Worm (Caenorhabditis elegans) whole organism, L4 larva: ENCODE data around the gene lgc-57.

Experiments
- F26F4.8 ChIP-seq: fragments of 200-800 bp; sonication (Bioruptor generic); conservative IDR thresholded peaks from 2 replicates; pipeline ENCODE4 v1.3.6; 2022; ENCODE audit warnings: missing genetic modification characterization, missing compliant biosample characterization
- F37D6.2 ChIP-seq: sonication (generic microtip); optimal IDR thresholded peaks from 2 replicates; lab custom pipeline; 2016; ENCODE audit warnings: mild to moderate bottlenecking, missing genetic modification characterization, missing compliant biosample characterization
- T20F7.1 ChIP-seq: fragments of 200-800 bp; sonication (Bioruptor generic); optimal IDR thresholded peaks from 2 replicates; lab custom pipeline; 2018; ENCODE audit warnings: mild to moderate bottlenecking, missing genetic modification characterization, missing compliant biosample characterization
- Y48G9A.11 ChIP-seq: fragments of 200-800 bp; sonication (Bioruptor generic); IDR thresholded peaks from 2 replicates; pipeline ENCODE4 v1.3.6; 2022; ENCODE audit warnings: missing genetic modification reagents, missing genetic modification characterization, missing compliant biosample characterization
- Y5F2A.4 ChIP-seq: fragments of 200-800 bp; sonication (Bioruptor generic); optimal IDR thresholded peaks from 2 replicates; lab custom pipeline; 2018; ENCODE audit warnings: mild to moderate bottlenecking, missing genetic modification characterization, missing compliant biosample characterization
- ZK546.5 ChIP-seq, 2 experiments: sonication (generic microtip); optimal IDR thresholded peaks; 2 replicates each; lab custom pipeline; 2017; ENCODE audit warnings: missing biosample characterization in 2 of 2, missing genetic modification characterization in 2 of 2
- aha-1 ChIP-seq: fragments of 150-350 bp; peaks from one replicate; lab custom pipeline; 2014; ENCODE audit warnings: missing biosample characterization, missing genetic modification characterization
- ama-1 ChIP-seq: fragments of 150-350 bp; optimal IDR thresholded peaks from 2 replicates; lab custom pipeline; 2014; ENCODE audit warnings: inconsistent platforms, mixed read lengths
- ceh-20 ChIP-seq: fragments of 200-800 bp; sonication (Bioruptor generic); IDR thresholded peaks from 2 replicates; pipeline ENCODE4 v1.3.6; 2022; ENCODE audit warnings: missing genetic modification reagents, missing genetic modification characterization, missing compliant biosample characterization
- ces-1 ChIP-seq: fragments of 150-350 bp; sonication (generic microtip); optimal IDR thresholded peaks from 4 replicates; lab custom pipeline; 2014; ENCODE audit warnings: missing biosample characterization, missing genetic modification reagents, missing genetic modification characterization
- dmd-6 ChIP-seq: fragments of 200-800 bp; sonication (Bioruptor generic); IDR thresholded peaks from 2 replicates; pipeline ENCODE4 v1.3.6; 2022; ENCODE audit warnings: missing genetic modification reagents, missing genetic modification characterization, missing compliant biosample characterization
- dmd-9 ChIP-seq: fragments of 200-800 bp; sonication (Bioruptor generic); IDR thresholded peaks from 2 replicates; pipeline ENCODE4 v1.3.6; 2022; ENCODE audit warnings: missing genetic modification reagents, missing genetic modification characterization, missing compliant biosample characterization
- egl-27 ChIP-seq: sonication (generic microtip); optimal IDR thresholded peaks from 3 replicates; lab custom pipeline; 2017; ENCODE audit warnings: missing biosample characterization, missing genetic modification reagents, missing genetic modification characterization
- fkh-10 ChIP-seq: fragments of 150-350 bp; optimal IDR thresholded peaks from 2 replicates; lab custom pipeline; 2014; ENCODE audit warnings: missing biosample characterization, missing genetic modification reagents, missing genetic modification characterization
- hif-1 ChIP-seq, 2 experiments: sonication (generic microtip); optimal IDR thresholded peaks; 2 replicates each; lab custom pipeline; 2016 to 2017; ENCODE audit warnings: missing compliant biosample characterization in 2 of 2, missing genetic modification characterization in 2 of 2, missing genetic modification reagents in 2 of 2, missing genotype in 2 of 2, mild to moderate bottlenecking in 1 of 2
- hlh-30 ChIP-seq: sonication (generic microtip); optimal IDR thresholded peaks from 2 replicates; lab custom pipeline; 2017; ENCODE audit warnings: antibody characterized with exemption, mild to moderate bottlenecking, missing genetic modification characterization, missing compliant biosample characterization; ENCODE audit not compliant: insufficient read depth
- hmg-1.1 ChIP-seq: fragments of 200-800 bp; sonication (Bioruptor generic); IDR thresholded peaks from 2 replicates; pipeline ENCODE4 v1.3.6; 2022; ENCODE audit warnings: missing genetic modification reagents, missing genetic modification characterization, missing compliant biosample characterization
- jun-1 ChIP-seq: fragments of 150-350 bp; optimal IDR thresholded peaks from 2 replicates; lab custom pipeline; 2014; ENCODE audit warnings: missing biosample characterization, missing genetic modification reagents, missing genetic modification characterization
- lin-1 ChIP-seq: fragments of 200-800 bp; sonication (Bioruptor generic); IDR thresholded peaks from 2 replicates; pipeline ENCODE4 v1.3.6; 2022; ENCODE audit warnings: missing genetic modification reagents, missing genetic modification characterization, missing compliant biosample characterization
- lin-29 ChIP-seq: fragments of 200-800 bp; sonication (Bioruptor generic); IDR thresholded peaks from 2 replicates; pipeline ENCODE4 v1.3.6; 2022; ENCODE audit warnings: missing genetic modification reagents, missing genetic modification characterization, missing compliant biosample characterization
- lir-3 ChIP-seq: sonication (generic microtip); optimal IDR thresholded peaks from 2 replicates; lab custom pipeline; 2016; ENCODE audit warnings: mild to moderate bottlenecking, missing genetic modification characterization, missing compliant biosample characterization
- madf-5 ChIP-seq, 2 experiments: fragments of 200-800 bp; sonication (Bioruptor generic); IDR thresholded peaks; 2 replicates each; pipeline ENCODE4 v1.3.6; 2022; ENCODE audit warnings: missing compliant biosample characterization in 2 of 2, missing genetic modification characterization in 2 of 2
- madf-9 ChIP-seq: fragments of 200-800 bp; sonication (Bioruptor generic); conservative IDR thresholded peaks from 2 replicates; pipeline ENCODE4 v1.3.6; 2022; ENCODE audit warnings: missing genetic modification reagents, missing genetic modification characterization, missing compliant biosample characterization
- mdt-29 ChIP-seq: fragments of 200-800 bp; sonication (Bioruptor generic); IDR thresholded peaks from 2 replicates; pipeline ENCODE4 v1.3.6; 2022; ENCODE audit warnings: missing genetic modification reagents, missing genetic modification characterization, missing compliant biosample characterization
- mes-2 ChIP-seq: sonication (generic microtip); optimal IDR thresholded peaks from 2 replicates; lab custom pipeline; 2016; ENCODE audit warnings: missing genotype, mild to moderate bottlenecking, missing genetic modification characterization, missing compliant biosample characterization; ENCODE audit not compliant: poor library complexity, severe bottlenecking
- mxl-3 ChIP-seq: fragments of 200-800 bp; sonication (Bioruptor generic); optimal IDR thresholded peaks from 2 replicates; lab custom pipeline; 2018; ENCODE audit warnings: mild to moderate bottlenecking, missing genetic modification characterization, missing compliant biosample characterization
- nhr-11 ChIP-seq: fragments of 150-350 bp; optimal IDR thresholded peaks from 2 replicates; lab custom pipeline; 2014; ENCODE audit warnings: missing biosample characterization, missing genetic modification characterization
- nhr-111 ChIP-seq: fragments of 200-800 bp; sonication (Bioruptor generic); optimal IDR thresholded peaks from 2 replicates; lab custom pipeline; 2018; ENCODE audit warnings: mild to moderate bottlenecking, missing genetic modification characterization, missing compliant biosample characterization
- nhr-237 ChIP-seq: sonication (generic microtip); optimal IDR thresholded peaks from 2 replicates; lab custom pipeline; 2017; ENCODE audit warnings: missing biosample characterization, missing genetic modification characterization
- nhr-25 ChIP-seq: sonication (generic microtip); optimal IDR thresholded peaks from 2 replicates; lab custom pipeline; 2017; ENCODE audit warnings: missing genetic modification characterization, mild to moderate bottlenecking, missing compliant biosample characterization, antibody characterized with exemption, moderate library complexity, borderline replicate concordance; ENCODE audit not compliant: insufficient read depth
- nhr-28 ChIP-seq: fragments of 150-350 bp; optimal IDR thresholded peaks from 2 replicates; lab custom pipeline; 2014; ENCODE audit warnings: missing biosample characterization, missing genetic modification characterization
- nhr-41 ChIP-seq: fragments of 200-800 bp; sonication (Bioruptor generic); IDR thresholded peaks from 2 replicates; pipeline ENCODE4 v1.3.6; 2022; ENCODE audit warnings: missing genetic modification reagents, missing genetic modification characterization, missing compliant biosample characterization
- nhr-76 ChIP-seq: fragments of 150-350 bp; optimal IDR thresholded peaks from 2 replicates; lab custom pipeline; 2014; ENCODE audit warnings: missing biosample characterization, missing genetic modification characterization
- pqm-1 ChIP-seq: sonication (generic microtip); optimal IDR thresholded peaks from 2 replicates; lab custom pipeline; 2017; ENCODE audit warnings: missing biosample characterization, missing genetic modification characterization
- sdz-12 ChIP-seq: fragments of 200-800 bp; sonication (Bioruptor generic); optimal IDR thresholded peaks from 2 replicates; lab custom pipeline; 2018; ENCODE audit warnings: mild to moderate bottlenecking, missing genetic modification characterization, missing compliant biosample characterization
- skn-1 ChIP-seq: fragments of 150-350 bp; optimal IDR thresholded peaks from 2 replicates; lab custom pipeline; 2014; ENCODE audit warnings: missing biosample characterization, missing genetic modification characterization
- snpc-4 ChIP-seq: fragments of 150-350 bp; optimal IDR thresholded peaks from 2 replicates; lab custom pipeline; 2014; ENCODE audit warnings: missing biosample characterization, missing genetic modification characterization
- tra-1 ChIP-seq: fragments of 200-800 bp; sonication (Bioruptor generic); IDR thresholded peaks from 2 replicates; pipeline ENCODE4 v1.3.6; 2022; ENCODE audit warnings: missing genetic modification reagents, missing genetic modification characterization, missing compliant biosample characterization
- unc-39 ChIP-seq: sonication (generic microtip); optimal IDR thresholded peaks from 2 replicates; lab custom pipeline; 2017; ENCODE audit warnings: missing biosample characterization, missing genetic modification characterization
- unc-62 ChIP-seq, 3 experiments: fragments of 150-350 bp in 1 of 3; sonication (generic microtip); optimal IDR thresholded peaks in 2 of 3; peaks in 1 of 3; 1 replicate in 1 of 3; 2 replicates in 2 of 3; lab custom pipeline; 2014 to 2017; ENCODE audit warnings: missing biosample characterization in 3 of 3, missing genetic modification characterization in 3 of 3, missing genetic modification reagents in 3 of 3, missing genotype in 1 of 3
- vab-7 ChIP-seq: fragments of 200-800 bp; sonication (Bioruptor generic); IDR thresholded peaks from 2 replicates; pipeline ENCODE4 v1.3.6; 2022; ENCODE audit warnings: missing genetic modification reagents, missing genetic modification characterization, missing compliant biosample characterization
- zip-2 ChIP-seq: fragments of 150-350 bp; optimal IDR thresholded peaks from 2 replicates; lab custom pipeline; 2014; ENCODE audit warnings: missing biosample characterization, missing genetic modification characterization
- ztf-11 ChIP-seq: fragments of 150-350 bp; optimal IDR thresholded peaks from 2 replicates; lab custom pipeline; 2014; ENCODE audit warnings: missing biosample characterization, missing genetic modification characterization

lgc-57 gene

ce11 chrII:10704575-10705170 is 9.9 kb downstream of the lgc-57 start, which contains the start of gene col-39:
Gene col-39 (plus strand): TSS chrII:10704916.
- TF ChIP-seq nhr-111 = no peak
- no peak for TF ChIP-seq lin-1 (GFP tag; lab: Robert Waterston, UW)
- TF ChIP-seq nhr-76 (tag; lab: Kevin White, UChicago) = no peak
- TF ChIP-seq T20F7.1 (GFP tag; lab: Kevin White, UChicago) = no peak
- TF ChIP-seq aha-1 (tag; lab: Kevin White, UChicago) = no peak
- TF ChIP-seq zip-2 (tag; lab: Kevin White, UChicago) = no peak
- TF ChIP-seq hmg-1.1 (GFP tag; lab: Robert Waterston, UW) = no peak
- TF ChIP-seq nhr-25 = peak; percentile 34
- peak; percentile 17 for TF ChIP-seq hlh-30
- no peak for TF ChIP-seq dmd-6 (GFP tag; lab: Robert Waterston, UW)
- no peak for TF ChIP-seq mdt-29
- no peak for TF ChIP-seq pqm-1 (tag; lab: Kevin White, UChicago)
- no peak for TF ChIP-seq skn-1
- TF ChIP-seq nhr-28 (tag; lab: Kevin White, UChicago) = no peak
- TF ChIP-seq nhr-237 (tag; lab: Kevin White, UChicago) = no peak
- no peak for TF ChIP-seq jun-1 (tag; lab: Kevin White, UChicago)
- TF ChIP-seq nhr-11 (tag; lab: Kevin White, UChicago) = no peak
- TF ChIP-seq unc-39 (tag; lab: Kevin White, UChicago) = no peak
- TF ChIP-seq F37D6.2 (tag; lab: Kevin White, UChicago) = no peak
- TF ChIP-seq ama-1 = peak; percentile 32
- TF ChIP-seq tra-1 = no peak
- TF ChIP-seq lin-29 (GFP tag; lab: Robert Waterston, UW) = no peak
- peak in 1 of 2 experiments; percentile 95; a peak in 2 of 4 replicates for TF ChIP-seq madf-5 (GFP tag; IDR thresholded peaks at IDR 0.05; lab: Robert Waterston, UW)
- TF ChIP-seq lir-3 (tag; lab: Kevin White, UChicago) = no peak
- TF ChIP-seq ceh-20 (GFP tag; lab: Robert Waterston, UW) = no peak
- no peak for TF ChIP-seq ztf-11 (tag; lab: Kevin White, UChicago)
- TF ChIP-seq vab-7 (GFP tag; lab: Robert Waterston, UW) = no peak
- TF ChIP-seq Y5F2A.4 (GFP tag; lab: Kevin White, UChicago) = no peak
- TF ChIP-seq sdz-12 (GFP tag; lab: Kevin White, UChicago) = no peak
- TF ChIP-seq F26F4.8 = no peak
- no peak for TF ChIP-seq nhr-41
- TF ChIP-seq dmd-9 = no peak
- no peak for TF ChIP-seq egl-27
- TF ChIP-seq ZK546.5 (tag; optimal IDR thresholded peaks at IDR 0.05; lab: Kevin White, UChicago) = no peak
- TF ChIP-seq hif-1 (tag; optimal IDR thresholded peaks at IDR 0.05; lab: Kevin White, UChicago) = no peak
- peak in 1 of 2 experiments; percentile 88 for TF ChIP-seq unc-62 (GFP tag; optimal IDR thresholded peaks at IDR 0.05 in 1 of 2; lab: Kevin White, UChicago)
- no peak for TF ChIP-seq unc-62 (tag; optimal IDR thresholded peaks at IDR 0.05; lab: Kevin White, UChicago)
- TF ChIP-seq Y48G9A.11 (GFP tag; lab: Robert Waterston, UW) = no peak
- TF ChIP-seq ces-1 (GFP tag; lab: Kevin White, UChicago) = no peak
- TF ChIP-seq mes-2 (tag; lab: Kevin White, UChicago) = no peak
- TF ChIP-seq snpc-4 (tag; lab: Kevin White, UChicago) = no peak
- no peak for TF ChIP-seq fkh-10 (GFP tag; lab: Kevin White, UChicago)
- no peak for TF ChIP-seq mxl-3 (GFP tag; lab: Kevin White, UChicago)
- no peak for TF ChIP-seq madf-9 (GFP tag; lab: Robert Waterston, UW)
- TF ChIP-seq, all 104 proteins: peak for 5
